Fruit fly (Drosophila melanogaster) whole organism, embryonic: ENCODE measurements around the gene CG13920.

Experiments
- Atf6 ChIP-seq: fragments of 200-800 bp; sonication (Bioruptor generic); IDR thresholded peaks from 2 replicates; pipeline ENCODE4 v1.3.6; 2022; ENCODE audit warnings: missing biosample characterization, missing genetic modification characterization
- CG10543 ChIP-seq: fragments of 200-800 bp; sonication (Bioruptor generic); optimal IDR thresholded peaks from 3 replicates; lab custom pipeline; 2017; ENCODE audit warnings: missing biosample characterization, mild to moderate bottlenecking, missing genetic modification characterization, moderate library complexity
- CG10654 ChIP-seq: fragments of 200-800 bp; sonication (Bioruptor generic); optimal IDR thresholded peaks from 2 replicates; lab custom pipeline; 2016; ENCODE audit warnings: missing biosample characterization, missing genetic modification characterization
- CG11085 ChIP-seq: fragments of 200-800 bp; sonication (Bioruptor generic); IDR thresholded peaks from 2 replicates; pipeline ENCODE4 v1.3.6; 2022; ENCODE audit warnings: missing biosample characterization, missing genetic modification characterization
- CG13287 ChIP-seq: fragments of 200-800 bp; sonication (Bioruptor generic); IDR thresholded peaks from 2 replicates; pipeline ENCODE4 v1.3.6; 2022; ENCODE audit warnings: missing biosample characterization, missing genetic modification characterization; ENCODE audit not compliant: partially characterized antibody
- CG13624 ChIP-seq: fragments of 200-800 bp; sonication (Bioruptor generic); optimal IDR thresholded peaks from 2 replicates; lab custom pipeline; 2016; ENCODE audit warnings: missing biosample characterization, missing genetic modification characterization
- CG14667 ChIP-seq: fragments of 200-800 bp; sonication (Bioruptor generic); IDR thresholded peaks from 2 replicates; pipeline ENCODE4 v1.3.6; 2022; ENCODE audit warnings: missing biosample characterization, missing genetic modification characterization
- CG15696 ChIP-seq: fragments of 200-800 bp; sonication (Bioruptor generic); optimal IDR thresholded peaks from 2 replicates; lab custom pipeline; 2019; ENCODE audit warnings: missing biosample characterization, mild to moderate bottlenecking, missing genetic modification characterization, moderate library complexity
- CG1602 ChIP-seq: fragments of 200-800 bp; sonication (Bioruptor generic); optimal IDR thresholded peaks from 3 replicates; lab custom pipeline; 2016; ENCODE audit warnings: missing biosample characterization, missing genetic modification characterization
- CG1603 ChIP-seq: fragments of 200-800 bp; sonication (Bioruptor generic); optimal IDR thresholded peaks from 2 replicates; lab custom pipeline; 2019; ENCODE audit warnings: missing biosample characterization, mild to moderate bottlenecking, missing genetic modification characterization, moderate library complexity
- CG16815 ChIP-seq: fragments of 200-800 bp; sonication (Bioruptor generic); optimal IDR thresholded peaks from 3 replicates; lab custom pipeline; 2017; ENCODE audit warnings: missing biosample characterization, mild to moderate bottlenecking, missing genetic modification characterization
- CG2116 ChIP-seq: fragments of 200-800 bp; sonication (Bioruptor generic); optimal IDR thresholded peaks from 3 replicates; lab custom pipeline; 2018; ENCODE audit warnings: missing biosample characterization, mild to moderate bottlenecking, missing genetic modification characterization
- CG2875 ChIP-seq: fragments of 200-800 bp; sonication (Bioruptor generic); optimal IDR thresholded peaks from 2 replicates; lab custom pipeline; 2017; ENCODE audit warnings: missing biosample characterization, mild to moderate bottlenecking, missing genetic modification characterization, missing genetic modification reagents
- CG4404 ChIP-seq: fragments of 200-800 bp; sonication (Bioruptor generic); IDR thresholded peaks from 2 replicates; pipeline ENCODE4 v1.3.6; 2022; ENCODE audit warnings: missing biosample characterization, missing genetic modification characterization
- CG6689 ChIP-seq: fragments of 200-800 bp; sonication (Bioruptor generic); IDR thresholded peaks from 2 replicates; pipeline ENCODE4 v1.3.6; 2022; ENCODE audit warnings: missing biosample characterization, missing genetic modification characterization
- CG6791 ChIP-seq: fragments of 200-800 bp; sonication (Bioruptor generic); IDR thresholded peaks from 3 replicates; pipeline ENCODE4 v1.3.6; 2022; ENCODE audit warnings: missing biosample characterization, missing genetic modification characterization; ENCODE audit not compliant: partially characterized antibody
- CG7928 ChIP-seq: fragments of 200-800 bp; sonication (Bioruptor generic); optimal IDR thresholded peaks from 2 replicates; lab custom pipeline; 2017; ENCODE audit warnings: missing biosample characterization, mild to moderate bottlenecking, missing genetic modification characterization
- CG8089 ChIP-seq: fragments of 200-800 bp; sonication (Bioruptor generic); optimal IDR thresholded peaks from 3 replicates; lab custom pipeline; 2016; ENCODE audit warnings: missing biosample characterization, missing genetic modification characterization
- CG9932 ChIP-seq: fragments of 200-800 bp; sonication (Bioruptor generic); IDR thresholded peaks from 2 replicates; pipeline ENCODE4 v1.3.6; 2022; ENCODE audit warnings: missing biosample characterization, missing genetic modification characterization
- ERR ChIP-seq: fragments of 200-800 bp; sonication (Bioruptor generic); optimal IDR thresholded peaks from 2 replicates; lab custom pipeline; 2016; ENCODE audit warnings: missing biosample characterization, missing genetic modification characterization
- HLH54F ChIP-seq: fragments of 200-800 bp; sonication (Bioruptor generic); optimal IDR thresholded peaks from 3 replicates; lab custom pipeline; 2016; ENCODE audit warnings: missing biosample characterization, missing genetic modification characterization
- Hand ChIP-seq: fragments of 200-800 bp; sonication (Bioruptor generic); optimal IDR thresholded peaks from 2 replicates; lab custom pipeline; 2017; ENCODE audit warnings: mild to moderate bottlenecking, missing biosample characterization, missing genetic modification reagents, missing genetic modification characterization
- MBD-R2 ChIP-seq: fragments of 200-800 bp; sonication (Bioruptor generic); IDR thresholded peaks from 2 replicates; pipeline ENCODE4 v1.3.6; 2022; ENCODE audit warnings: missing biosample characterization, missing genetic modification characterization
- Neu2 ChIP-seq: fragments of 200-800 bp; sonication (Bioruptor generic); optimal IDR thresholded peaks from 3 replicates; lab custom pipeline; 2016; ENCODE audit warnings: missing biosample characterization, missing genetic modification characterization, borderline replicate concordance
- Oli ChIP-seq: fragments of 200-800 bp; sonication (Bioruptor generic); optimal IDR thresholded peaks from 2 replicates; lab custom pipeline; 2018; ENCODE audit warnings: missing biosample characterization, mild to moderate bottlenecking, missing genetic modification characterization, moderate library complexity
- Optix ChIP-seq: fragments of 200-800 bp; sonication (Bioruptor generic); IDR thresholded peaks from 3 replicates; pipeline ENCODE4 v1.3.6; 2022; ENCODE audit warnings: missing biosample characterization, missing genetic modification characterization
- Sox100B ChIP-seq: fragments of 200-800 bp; sonication (Bioruptor generic); optimal IDR thresholded peaks from 3 replicates; lab custom pipeline; 2018; ENCODE audit warnings: missing biosample characterization, mild to moderate bottlenecking, missing genetic modification characterization
- Stat92E ChIP-seq, 3 experiments: fragments of >200 bp in 2 of 3; fragments of 200-800 bp in 1 of 3; sonication (Bioruptor generic) in 1 of 3; optimal IDR thresholded peaks; 2 replicates each; lab custom pipeline; 2017 to 2019; ENCODE audit warnings: missing biosample characterization in 3 of 3, missing genetic modification characterization in 3 of 3, mild to moderate bottlenecking in 1 of 3, moderate library complexity in 1 of 3
- Taf1 ChIP-seq: fragments of 200-800 bp; sonication (Bioruptor generic); IDR thresholded peaks from 2 replicates; pipeline ENCODE4 v1.3.6; 2022; ENCODE audit warnings: missing biosample characterization, missing genetic modification characterization
- ap ChIP-seq: fragments of 200-800 bp; sonication (Bioruptor generic); IDR thresholded peaks from 2 replicates; pipeline ENCODE4 v1.3.6; 2022; ENCODE audit warnings: missing biosample characterization, missing genetic modification characterization
- esg ChIP-seq: fragments of 200-800 bp; sonication (Bioruptor generic); conservative IDR thresholded peaks from 2 replicates; pipeline ENCODE4 v1.3.6; 2022; ENCODE audit warnings: missing biosample characterization, missing genetic modification characterization
- gce ChIP-seq: fragments of 200-800 bp; sonication (Bioruptor generic); IDR thresholded peaks from 3 replicates; pipeline ENCODE4 v1.3.6; 2022; ENCODE audit warnings: missing biosample characterization, missing genetic modification characterization
- gt ChIP-seq: fragments of 200-800 bp; sonication (Bioruptor generic); IDR thresholded peaks from 2 replicates; pipeline ENCODE4 v1.3.6; 2022; ENCODE audit warnings: missing biosample characterization, missing genetic modification characterization
- h ChIP-seq: fragments of >200 bp; optimal IDR thresholded peaks from 2 replicates; lab custom pipeline; 2017
- hbn ChIP-seq: fragments of 200-800 bp; sonication (Bioruptor generic); IDR thresholded peaks from 2 replicates; pipeline ENCODE4 v1.3.6; 2022; ENCODE audit warnings: missing biosample characterization, missing genetic modification characterization; ENCODE audit not compliant: partially characterized antibody
- jumu ChIP-seq: fragments of 200-800 bp; sonication (Bioruptor generic); optimal IDR thresholded peaks from 3 replicates; lab custom pipeline; 2016; ENCODE audit warnings: missing biosample characterization, missing genetic modification characterization
- lab ChIP-seq: fragments of 200-800 bp; sonication (Bioruptor generic); optimal IDR thresholded peaks from 3 replicates; lab custom pipeline; 2017; ENCODE audit warnings: missing biosample characterization, missing genetic modification characterization, mild to moderate bottlenecking, moderate library complexity, missing genetic modification reagents
- lola ChIP-seq, 3 experiments: fragments of >200 bp in 2 of 3; fragments of 200-800 bp in 1 of 3; sonication (Bioruptor generic) in 1 of 3; optimal IDR thresholded peaks; 2 replicates each; lab custom pipeline; 2017 to 2019; ENCODE audit warnings: missing biosample characterization in 3 of 3, missing genetic modification characterization in 3 of 3, mild to moderate bottlenecking in 1 of 3, moderate library complexity in 1 of 3
- luna ChIP-seq: fragments of 200-800 bp; sonication (Bioruptor generic); optimal IDR thresholded peaks from 2 replicates; lab custom pipeline; 2016; ENCODE audit warnings: missing biosample characterization, missing genetic modification characterization
- mirr ChIP-seq: fragments of 200-800 bp; sonication (Bioruptor generic); optimal IDR thresholded peaks from 3 replicates; lab custom pipeline; 2018; ENCODE audit warnings: missing biosample characterization, mild to moderate bottlenecking, missing genetic modification characterization
- otp ChIP-seq: fragments of 200-800 bp; sonication (Bioruptor generic); IDR thresholded peaks from 3 replicates; pipeline ENCODE4, ENCODE4 v1.3.6; 2022; ENCODE audit warnings: missing biosample characterization, missing genetic modification characterization
- peb ChIP-seq: fragments of 200-800 bp; sonication (Bioruptor generic); IDR thresholded peaks from 2 replicates; pipeline ENCODE4 v1.3.6; 2022; ENCODE audit warnings: missing biosample characterization, missing genetic modification characterization
- phol ChIP-seq: fragments of 200-800 bp; sonication (Bioruptor generic); optimal IDR thresholded peaks from 3 replicates; lab custom pipeline; 2018; ENCODE audit warnings: missing biosample characterization, mild to moderate bottlenecking, missing genetic modification characterization, moderate library complexity
- pzg ChIP-seq: fragments of 200-800 bp; sonication (Bioruptor generic); optimal IDR thresholded peaks from 3 replicates; lab custom pipeline; 2018; ENCODE audit warnings: missing biosample characterization, mild to moderate bottlenecking, missing genetic modification characterization, moderate library complexity
- run ChIP-seq: fragments of 200-800 bp; sonication (Bioruptor generic); optimal IDR thresholded peaks from 3 replicates; lab custom pipeline; 2018; ENCODE audit warnings: missing biosample characterization, mild to moderate bottlenecking, missing genetic modification characterization
- schlank ChIP-seq: fragments of 200-800 bp; sonication (Bioruptor generic); optimal IDR thresholded peaks from 2 replicates; lab custom pipeline; 2018; ENCODE audit warnings: missing biosample characterization, mild to moderate bottlenecking, missing genetic modification characterization
- unc-4 ChIP-seq: fragments of 200-800 bp; sonication (Bioruptor generic); IDR thresholded peaks from 2 replicates; pipeline ENCODE4 v1.3.6; 2022; ENCODE audit warnings: missing biosample characterization, missing genetic modification characterization; ENCODE audit not compliant: partially characterized antibody
- vfl ChIP-seq: fragments of 200-800 bp; sonication (Bioruptor generic); optimal IDR thresholded peaks from 2 replicates; lab custom pipeline; 2016; ENCODE audit warnings: missing biosample characterization, missing genetic modification characterization
- z ChIP-seq: fragments of 200-800 bp; sonication (Bioruptor generic); IDR thresholded peaks from 3 replicates; pipeline ENCODE4 v1.3.6; 2022; ENCODE audit warnings: missing biosample characterization, missing genetic modification characterization

The CG13920 gene

DNA sequence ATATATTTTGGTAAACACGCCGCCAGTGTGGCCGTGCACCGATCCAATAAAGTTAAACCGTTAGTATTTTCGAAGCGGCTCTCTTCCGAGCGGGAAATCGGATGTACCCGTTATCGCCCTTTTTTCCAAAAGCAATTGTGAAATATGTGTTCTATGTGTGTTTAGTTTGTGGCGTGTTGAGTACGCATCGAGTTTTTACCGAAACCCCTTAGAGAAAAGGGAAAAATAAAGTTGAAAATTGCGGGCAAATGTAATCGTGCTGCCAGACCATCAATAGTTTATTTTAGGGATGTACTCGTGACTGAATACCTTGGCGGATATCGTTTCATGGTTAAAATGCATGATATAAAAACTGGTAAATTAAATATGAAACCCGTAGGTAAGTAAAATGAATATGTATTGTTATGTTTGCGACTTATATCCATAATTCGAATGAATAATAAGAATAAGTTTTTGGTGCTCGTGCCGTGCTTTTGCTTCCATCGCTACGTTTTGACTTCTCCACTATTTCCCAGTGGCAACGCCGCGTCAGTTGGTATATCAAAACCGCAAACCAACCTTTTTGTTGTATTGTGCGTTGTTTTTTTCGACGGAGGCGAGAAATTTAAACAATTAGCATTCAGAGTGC, 9.4 kb upstream of the CG13920 start, which contains the start of the genes Mettl2 and Bgb (continued):
- peak; percentile 2 for TF ChIP-seq CG7928 (GFP tag; lab: Kevin White, UChicago)
- TF ChIP-seq luna: peak; percentile 21
- TF ChIP-seq CG13287 (GFP tag; lab: Robert Waterston, UW): peak; percentile 83
- TF ChIP-seq CG4404 (GFP tag; lab: Robert Waterston, UW): peak; percentile 90
- no peak for TF ChIP-seq CG2875 (GFP tag; lab: Kevin White, UChicago)
- 0 out of 3 replicates have a peak, but pooled peaks have one; percentile 16 for TF ChIP-seq CG6791 (GFP tag; lab: Robert Waterston, UW)
- TF ChIP-seq schlank (tag; lab: Kevin White, UChicago): peak; percentile 46
- TF ChIP-seq gce (GFP tag; lab: Robert Waterston, UW): no peak
- TF ChIP-seq Hand: no peak
- TF ChIP-seq lola (GFP tag; optimal IDR thresholded peaks at IDR 0.05; lab: Kevin White, UChicago): peak in 1 of 3 experiments; percentile 72
- peak; percentile 66 for TF ChIP-seq CG16815
- peak; percentile 27 for TF ChIP-seq mirr (GFP tag; lab: Kevin White, UChicago)
- TF ChIP-seq hbn (GFP tag; lab: Robert Waterston, UW): peak; percentile 62
- TF ChIP-seq Oli (tag; lab: Kevin White, UChicago): peak; percentile 66
- TF ChIP-seq Optix: peak; percentile 52; the same call in 1 of the 3 replicates
- peak; percentile 73 for TF ChIP-seq Taf1
- no peak for TF ChIP-seq Stat92E (GFP tag; optimal IDR thresholded peaks at IDR 0.05; lab: Kevin White, UChicago)
- TF ChIP-seq Sox100B (GFP tag; lab: Kevin White, UChicago): no peak
- peak; percentile 47 for TF ChIP-seq vfl (GFP tag; lab: Kevin White, UChicago)
- TF ChIP-seq z (GFP tag; lab: Robert Waterston, UW): no peak
- peak; percentile 28 for TF ChIP-seq ERR (GFP tag; lab: Kevin White, UChicago)
- peak; percentile 88 for TF ChIP-seq CG6689 (GFP tag; lab: Robert Waterston, UW)
- peak; percentile 89 for TF ChIP-seq CG15696 (tag; lab: Kevin White, UChicago)
- peak; percentile 53 for TF ChIP-seq CG2116 (GFP tag; lab: Kevin White, UChicago)
- peak; percentile 78 for TF ChIP-seq CG13624 (GFP tag; lab: Kevin White, UChicago)
- TF ChIP-seq ap (GFP tag; lab: Robert Waterston, UW): no peak
- peak; percentile 72 for TF ChIP-seq unc-4 (GFP tag; lab: Robert Waterston, UW)
- TF ChIP-seq CG8089: peak; percentile 62
- peak; percentile 51 for TF ChIP-seq MBD-R2
- peak; percentile 79 for TF ChIP-seq CG14667 (GFP tag; lab: Robert Waterston, UW)
- no peak for TF ChIP-seq h (lab: Kevin White, UChicago)
- peak; percentile 68 for TF ChIP-seq CG10654 (GFP tag; lab: Kevin White, UChicago)
- TF ChIP-seq Neu2 (GFP tag; lab: Kevin White, UChicago): peak; percentile 43
- peak; percentile 67 for TF ChIP-seq pzg (GFP tag; lab: Kevin White, UChicago)
- TF ChIP-seq jumu (GFP tag; lab: Kevin White, UChicago): peak; percentile 84
- TF ChIP-seq CG1602 (GFP tag; lab: Kevin White, UChicago): peak; percentile 76
- TF ChIP-seq run (tag; lab: Kevin White, UChicago): peak; percentile 81
- TF ChIP-seq CG11085 (GFP tag; lab: Robert Waterston, UW): peak; percentile 45; the same call in 1 of the 2 replicates
- TF ChIP-seq CG9932 (GFP tag; lab: Robert Waterston, UW): peak; percentile 91
- 0 out of 3 replicates have a peak, but pooled peaks have one; percentile 34 for TF ChIP-seq otp (GFP tag; lab: Robert Waterston, UW)
- TF ChIP-seq Atf6 (GFP tag; lab: Robert Waterston, UW): peak; percentile 52; the same call in 1 of the 2 replicates
- TF ChIP-seq HLH54F (GFP tag; lab: Kevin White, UChicago): peak; percentile 81
- peak; percentile 87 for TF ChIP-seq phol (tag; lab: Kevin White, UChicago)
- TF ChIP-seq CG10543 (GFP tag; lab: Kevin White, UChicago): peak; percentile 51
- peak; percentile 78 for TF ChIP-seq lab
- no peak; the same call in 1 of the 2 replicates for TF ChIP-seq gt (GFP tag; lab: Robert Waterston, UW)
- TF ChIP-seq CG1603 (tag; lab: Kevin White, UChicago): peak; percentile 70
- peak; percentile 38; the same call in 1 of the 2 replicates for TF ChIP-seq peb (GFP tag; lab: Robert Waterston, UW)
- peak; percentile 78 for TF ChIP-seq esg
